Worm (Caenorhabditis elegans) whole organism, midembryonic: Measurements from ENCODE around the gene flp-9.

Experiments
- T22C8.4 ChIP-seq: fragments of 200-800 bp; sonication (Bioruptor generic); IDR thresholded peaks from 2 replicates; pipeline ENCODE4 v1.3.6; 2022; ENCODE audit warnings: missing genetic modification characterization, missing compliant biosample characterization
- cog-1 ChIP-seq: sonication (generic microtip); optimal IDR thresholded peaks from 2 replicates; lab custom pipeline; 2016; ENCODE audit warnings: missing genetic modification characterization, missing compliant biosample characterization
- flt-1 ChIP-seq: fragments of 200-800 bp; sonication (Bioruptor generic); IDR thresholded peaks from 2 replicates; pipeline ENCODE4 v1.3.6; 2022; ENCODE audit warnings: missing genetic modification characterization, missing compliant biosample characterization
- klf-2 ChIP-seq: fragments of 200-800 bp; sonication (Bioruptor generic); conservative IDR thresholded peaks from 2 replicates; pipeline ENCODE4 v1.3.6; 2022; ENCODE audit warnings: missing genetic modification reagents, missing genetic modification characterization, missing compliant biosample characterization
- med-1 ChIP-seq: sonication (generic microtip); optimal IDR thresholded peaks from 2 replicates; lab custom pipeline; 2017; ENCODE audit warnings: missing genetic modification characterization, mild to moderate bottlenecking, missing compliant biosample characterization, antibody characterized with exemption, missing genetic modification reagents; ENCODE audit not compliant: insufficient read depth
- ref-1 ChIP-seq: fragments of 200-800 bp; sonication (Bioruptor generic); conservative IDR thresholded peaks from 2 replicates; pipeline ENCODE4 v1.3.6; 2022; ENCODE audit warnings: missing genetic modification reagents, missing genetic modification characterization, missing compliant biosample characterization
- tab-1 ChIP-seq: fragments of 200-800 bp; sonication (Bioruptor generic); IDR thresholded peaks from 2 replicates; pipeline ENCODE4 v1.3.6; 2022; ENCODE audit warnings: missing genetic modification characterization, missing compliant biosample characterization
- ztf-23 ChIP-seq: fragments of 200-800 bp; sonication (Bioruptor generic); IDR thresholded peaks from 2 replicates; pipeline ENCODE4 v1.3.6; 2022; ENCODE audit warnings: missing genetic modification reagents, missing genetic modification characterization, missing compliant biosample characterization
- ztf-29 ChIP-seq: fragments of 200-800 bp; sonication (Bioruptor generic); IDR thresholded peaks from 2 replicates; pipeline ENCODE4 v1.3.6; 2022; ENCODE audit warnings: missing genetic modification reagents, missing genetic modification characterization, missing compliant biosample characterization

The flp-9 gene

DNA sequence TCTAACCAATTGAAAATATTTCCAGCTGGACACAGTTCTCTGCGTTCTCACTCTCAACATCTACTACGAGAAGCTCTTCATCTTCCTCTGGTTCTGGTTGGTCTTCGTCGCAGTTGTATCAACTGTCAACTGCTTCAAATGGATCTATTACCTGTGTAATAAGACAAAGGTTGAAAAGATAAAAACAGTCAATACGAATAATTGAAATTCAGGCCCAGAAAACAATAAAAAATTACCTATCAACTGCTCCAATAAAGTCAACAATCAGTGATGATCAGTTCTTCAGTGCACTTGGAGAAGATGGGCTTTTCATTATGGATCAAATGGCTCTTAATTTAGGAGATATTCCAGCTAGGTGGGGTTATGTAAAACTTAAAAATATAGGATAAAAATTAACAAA lies 8.6 kb downstream of the flp-9 start:
- TF ChIP-seq T22C8.4 (GFP tag; lab: Robert Waterston, UW) (no peak), ztf-23 (GFP tag; lab: Robert Waterston, UW) (no peak), tab-1 (GFP tag; lab: Robert Waterston, UW) (no peak), cog-1 (tag; lab: Kevin White, UChicago) (no peak), flt-1 (no peak), med-1 (GFP tag; lab: Kevin White, UChicago) (no peak), klf-2 (GFP tag; lab: Robert Waterston, UW) (no peak), ref-1 (GFP tag; lab: Robert Waterston, UW) (no peak), ztf-29 (GFP tag; lab: Robert Waterston, UW) (no peak)

DNA sequence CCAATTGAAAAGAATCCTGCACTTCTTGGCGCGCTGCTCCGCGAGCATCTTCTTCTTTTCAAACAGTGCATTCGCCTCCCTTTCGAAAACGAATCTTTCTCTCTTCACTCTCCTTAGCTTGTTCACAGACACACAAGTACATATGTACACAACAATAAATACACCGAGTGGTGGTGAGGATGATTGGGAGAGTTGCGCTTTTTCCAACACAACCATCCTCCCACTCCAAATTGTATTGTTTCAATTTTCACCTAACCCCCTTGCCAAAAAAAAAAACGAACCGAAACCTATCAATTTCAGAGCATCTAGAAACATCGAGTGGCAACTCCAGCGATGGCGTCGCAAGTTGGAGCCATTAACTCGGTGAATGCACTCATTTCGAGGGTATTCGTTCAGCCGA lies 11.1 kb downstream of the flp-9 start, which contains the start of gene inx-6:
TSS of gene inx-6 (plus strand) at position 301 of the 400 bp plus-strand sequence.
- TF ChIP-seq klf-2 (GFP tag; lab: Robert Waterston, UW) (no peak), T22C8.4 (GFP tag; lab: Robert Waterston, UW) (no peak), ztf-23 (GFP tag; lab: Robert Waterston, UW) (no peak), cog-1 (tag; lab: Kevin White, UChicago) (no peak), tab-1 (GFP tag; lab: Robert Waterston, UW) (no peak), med-1 (GFP tag; lab: Kevin White, UChicago) (no peak), flt-1 (no peak), ztf-29 (GFP tag; lab: Robert Waterston, UW) (no peak), ref-1 (GFP tag; lab: Robert Waterston, UW) (no peak)

DNA sequence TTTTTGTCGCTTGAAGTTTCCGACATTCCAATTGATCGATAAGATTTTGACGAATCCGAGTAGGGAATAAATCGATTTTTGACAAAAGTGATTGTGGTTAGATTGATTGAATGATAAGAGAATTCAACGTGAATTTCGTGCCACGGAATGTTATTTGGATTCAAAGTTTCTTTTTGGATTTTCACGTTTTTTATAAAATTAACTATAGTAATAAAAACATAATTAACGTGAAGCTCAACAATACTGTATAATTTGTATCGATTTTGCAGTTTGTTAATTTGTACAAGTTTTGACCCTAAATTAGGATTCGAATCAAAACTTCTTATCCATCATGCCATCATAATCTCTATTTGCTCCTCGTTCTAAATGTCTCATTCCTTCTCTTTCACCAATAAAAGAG lies 12.7 kb downstream of the flp-9 start, which contains the start of gene C36H8.1:
TSS of gene C36H8.1 (minus strand) at position 101 of the 400 bp plus-strand sequence.
- TF ChIP-seq ztf-29 (GFP tag; lab: Robert Waterston, UW) = no peak
- no peak for TF ChIP-seq cog-1 (tag; lab: Kevin White, UChicago)
- TF ChIP-seq ztf-23 (GFP tag; lab: Robert Waterston, UW) = no peak
- TF ChIP-seq tab-1 (GFP tag; lab: Robert Waterston, UW) = no peak
- no peak for TF ChIP-seq flt-1
- TF ChIP-seq T22C8.4 (GFP tag; lab: Robert Waterston, UW) = no peak
- TF ChIP-seq med-1 (GFP tag; lab: Kevin White, UChicago) = no peak
- TF ChIP-seq klf-2 (GFP tag; lab: Robert Waterston, UW) = no peak
- no peak for TF ChIP-seq ref-1 (GFP tag; lab: Robert Waterston, UW)

DNA sequence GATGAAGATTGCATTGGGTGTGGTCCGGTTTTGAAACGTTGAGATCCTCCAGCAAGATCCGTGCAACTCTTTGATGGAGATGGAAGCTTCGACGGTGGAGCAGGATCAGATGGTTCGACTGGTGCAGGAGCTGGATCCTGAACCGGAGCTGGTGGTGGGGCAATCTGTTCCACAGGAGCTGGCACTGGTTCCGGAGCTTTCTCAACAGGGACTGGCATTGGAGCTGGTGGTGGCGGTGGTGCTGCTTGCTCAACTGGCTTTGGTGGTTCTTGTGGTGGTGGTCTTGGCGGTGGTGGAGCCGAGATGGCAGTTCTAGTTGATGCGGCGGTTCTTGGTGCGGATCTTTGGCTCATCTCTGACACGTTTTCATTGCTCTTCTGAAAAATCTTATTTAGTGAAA lies 13.7 kb downstream of the flp-9 start:
- TF ChIP-seq T22C8.4 (GFP tag; lab: Robert Waterston, UW) (no peak), klf-2 (GFP tag; lab: Robert Waterston, UW) (no peak)

DNA sequence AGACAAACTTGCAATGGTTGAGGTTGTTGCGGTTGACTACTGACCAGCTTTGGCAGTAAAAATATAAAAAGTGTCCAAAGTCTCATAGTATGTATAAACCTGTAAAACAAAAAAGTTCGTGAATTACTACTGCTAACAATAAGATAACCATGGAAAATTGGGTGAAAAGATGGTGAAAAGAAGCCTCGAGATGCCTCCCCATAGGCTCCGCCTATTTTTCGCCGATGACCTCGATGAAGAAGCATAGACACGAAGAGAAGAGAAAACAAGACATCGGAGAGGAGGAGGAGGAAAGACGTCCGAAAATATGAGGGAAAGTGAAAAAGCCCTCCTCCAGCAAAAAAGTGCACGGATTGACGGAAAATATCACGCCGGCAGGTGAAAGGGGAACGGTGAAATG lies 15.9 kb downstream of the flp-9 start, which contains the start of gene T23F6.5:
TSS of gene T23F6.5 (minus strand) at position 101 of the 400 bp plus-strand sequence.
- no peak for TF ChIP-seq flt-1
- no peak for TF ChIP-seq ztf-23 (GFP tag; lab: Robert Waterston, UW)
- TF ChIP-seq med-1 (GFP tag; lab: Kevin White, UChicago) = no peak
- TF ChIP-seq cog-1 (tag; lab: Kevin White, UChicago) = no peak
- TF ChIP-seq klf-2 (GFP tag; lab: Robert Waterston, UW) = no peak
- no peak for TF ChIP-seq ref-1 (GFP tag; lab: Robert Waterston, UW)
- TF ChIP-seq tab-1 (GFP tag; lab: Robert Waterston, UW) = no peak
- TF ChIP-seq T22C8.4 (GFP tag; lab: Robert Waterston, UW) = no peak
- no peak for TF ChIP-seq ztf-29 (GFP tag; lab: Robert Waterston, UW)

DNA sequence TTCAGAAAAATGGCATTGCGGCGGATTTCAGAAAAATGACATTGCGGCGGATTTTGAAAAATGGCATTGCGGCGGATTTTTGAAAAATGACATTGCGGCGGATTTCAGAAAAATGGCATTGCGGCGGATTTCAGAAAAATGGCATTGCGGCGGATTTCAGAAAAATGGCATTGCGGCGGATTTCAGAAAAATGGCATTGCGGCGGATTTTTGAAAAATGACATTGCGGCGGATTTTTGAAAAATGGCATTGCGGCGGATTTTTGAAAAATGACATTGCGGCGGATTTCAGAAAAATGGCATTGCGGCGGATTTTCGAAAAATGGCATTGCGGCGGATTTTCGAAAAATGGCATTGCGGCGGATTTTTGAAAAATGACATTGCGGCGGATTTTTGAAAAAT lies 25.9 kb downstream of the flp-9 start:
- TF ChIP-seq ref-1 (GFP tag; lab: Robert Waterston, UW) (peak; percentile 18; the same call in 1 of the 2 replicates), T22C8.4 (GFP tag; lab: Robert Waterston, UW) (0 out of 2 replicates have a peak, but pooled peaks have one; percentile 25), ztf-29 (GFP tag; lab: Robert Waterston, UW) (0 out of 2 replicates have a peak, but pooled peaks have one; percentile 11)

DNA sequence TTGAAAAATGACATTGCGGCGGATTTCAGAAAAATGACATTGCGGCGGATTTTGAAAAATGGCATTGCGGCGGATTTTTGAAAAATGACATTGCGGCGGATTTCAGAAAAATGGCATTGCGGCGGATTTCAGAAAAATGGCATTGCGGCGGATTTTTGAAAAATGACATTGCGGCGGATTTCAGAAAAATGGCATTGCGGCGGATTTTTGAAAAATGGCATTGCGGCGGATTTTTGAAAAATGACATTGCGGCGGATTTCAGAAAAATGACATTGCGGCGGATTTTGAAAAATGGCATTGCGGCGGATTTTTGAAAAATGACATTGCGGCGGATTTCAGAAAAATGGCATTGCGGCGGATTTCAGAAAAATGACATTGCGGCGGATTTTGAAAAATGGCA lies 26.7 kb downstream of the flp-9 start:
- 0 out of 2 replicates have a peak, but pooled peaks have one; percentile 44 for TF ChIP-seq tab-1 (GFP tag; lab: Robert Waterston, UW)
- TF ChIP-seq ztf-23 (GFP tag; lab: Robert Waterston, UW) = peak; percentile 46; the same call in 1 of the 2 replicates

DNA sequence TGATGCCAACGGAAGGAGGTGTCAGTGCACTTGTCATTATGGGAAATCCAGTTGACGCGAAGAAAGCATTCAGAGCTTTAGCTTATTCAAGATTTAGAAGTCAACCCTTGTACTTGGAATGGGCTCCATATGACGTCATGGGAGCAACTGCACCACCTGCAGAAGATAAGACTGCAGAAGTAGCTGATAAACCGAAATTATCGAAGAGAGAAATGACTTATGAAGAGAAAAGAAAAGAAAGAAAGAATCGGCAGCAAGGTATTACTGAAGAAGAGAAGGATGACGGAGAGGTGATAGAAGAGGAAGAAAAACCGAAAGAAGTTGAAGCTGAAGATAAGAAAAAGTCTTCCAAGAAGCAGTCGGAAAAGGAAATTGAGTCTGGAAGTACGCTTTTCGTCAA lies 29.2 kb downstream of the flp-9 start:
- TF ChIP-seq ref-1 (GFP tag; lab: Robert Waterston, UW) (no peak), flt-1 (no peak), klf-2 (GFP tag; lab: Robert Waterston, UW) (no peak), cog-1 (tag; lab: Kevin White, UChicago) (no peak), med-1 (GFP tag; lab: Kevin White, UChicago) (no peak), T22C8.4 (GFP tag; lab: Robert Waterston, UW) (no peak), ztf-23 (GFP tag; lab: Robert Waterston, UW) (no peak), tab-1 (GFP tag; lab: Robert Waterston, UW) (no peak), ztf-29 (GFP tag; lab: Robert Waterston, UW) (no peak)

DNA sequence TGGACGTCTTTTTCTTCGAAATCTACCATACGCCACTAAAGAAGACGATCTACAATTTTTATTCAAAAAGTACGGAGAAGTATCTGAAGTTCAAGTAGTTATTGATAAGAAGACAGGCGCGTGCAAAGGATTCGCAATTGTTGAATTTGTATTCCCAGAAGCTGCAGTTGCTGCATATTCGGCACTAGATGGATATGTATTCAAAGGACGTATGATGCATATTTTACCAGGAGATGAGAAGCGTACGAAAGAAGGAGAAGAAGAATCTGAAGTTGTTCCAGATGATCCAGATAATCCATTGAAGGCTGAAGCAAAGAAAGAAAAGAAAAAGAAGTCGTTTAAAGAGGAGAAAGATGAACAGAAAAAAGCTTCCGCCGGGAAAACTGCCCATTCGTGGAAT lies 31.4 kb downstream of the flp-9 start:
- no peak for TF ChIP-seq flt-1
- TF ChIP-seq ztf-23 (GFP tag; lab: Robert Waterston, UW) = no peak
- TF ChIP-seq ref-1 (GFP tag; lab: Robert Waterston, UW) = no peak
- TF ChIP-seq klf-2 (GFP tag; lab: Robert Waterston, UW) = no peak
- TF ChIP-seq T22C8.4 (GFP tag; lab: Robert Waterston, UW) = no peak
- no peak for TF ChIP-seq cog-1 (tag; lab: Kevin White, UChicago)
- no peak for TF ChIP-seq ztf-29 (GFP tag; lab: Robert Waterston, UW)
- no peak for TF ChIP-seq med-1 (GFP tag; lab: Kevin White, UChicago)
- TF ChIP-seq tab-1 (GFP tag; lab: Robert Waterston, UW) = no peak
